Worm (Caenorhabditis elegans) whole organism, midembryonic: ENCODE results near the gene acl-14.
A peak's percentile ranks its signal among the peaks of the same experiment; 100 is the strongest.

Experiments
- T22C8.4 ChIP-seq: fragments of 200-800 bp; sonication (Bioruptor generic); IDR thresholded peaks from 2 replicates; pipeline ENCODE4 v1.3.6; 2022; ENCODE audit warnings: missing genetic modification characterization, missing compliant biosample characterization
- cog-1 ChIP-seq: sonication (generic microtip); optimal IDR thresholded peaks from 2 replicates; lab custom pipeline; 2016; ENCODE audit warnings: missing genetic modification characterization, missing compliant biosample characterization
- flt-1 ChIP-seq: fragments of 200-800 bp; sonication (Bioruptor generic); IDR thresholded peaks from 2 replicates; pipeline ENCODE4 v1.3.6; 2022; ENCODE audit warnings: missing genetic modification characterization, missing compliant biosample characterization
- klf-2 ChIP-seq: fragments of 200-800 bp; sonication (Bioruptor generic); conservative IDR thresholded peaks from 2 replicates; pipeline ENCODE4 v1.3.6; 2022; ENCODE audit warnings: missing genetic modification reagents, missing genetic modification characterization, missing compliant biosample characterization
- med-1 ChIP-seq: sonication (generic microtip); optimal IDR thresholded peaks from 2 replicates; lab custom pipeline; 2017; ENCODE audit warnings: missing genetic modification characterization, mild to moderate bottlenecking, missing compliant biosample characterization, antibody characterized with exemption, missing genetic modification reagents; ENCODE audit not compliant: insufficient read depth
- ref-1 ChIP-seq: fragments of 200-800 bp; sonication (Bioruptor generic); conservative IDR thresholded peaks from 2 replicates; pipeline ENCODE4 v1.3.6; 2022; ENCODE audit warnings: missing genetic modification reagents, missing genetic modification characterization, missing compliant biosample characterization
- tab-1 ChIP-seq: fragments of 200-800 bp; sonication (Bioruptor generic); IDR thresholded peaks from 2 replicates; pipeline ENCODE4 v1.3.6; 2022; ENCODE audit warnings: missing genetic modification characterization, missing compliant biosample characterization
- ztf-23 ChIP-seq: fragments of 200-800 bp; sonication (Bioruptor generic); IDR thresholded peaks from 2 replicates; pipeline ENCODE4 v1.3.6; 2022; ENCODE audit warnings: missing genetic modification reagents, missing genetic modification characterization, missing compliant biosample characterization
- ztf-29 ChIP-seq: fragments of 200-800 bp; sonication (Bioruptor generic); IDR thresholded peaks from 2 replicates; pipeline ENCODE4 v1.3.6; 2022; ENCODE audit warnings: missing genetic modification reagents, missing genetic modification characterization, missing compliant biosample characterization

The acl-14 gene

DNA sequence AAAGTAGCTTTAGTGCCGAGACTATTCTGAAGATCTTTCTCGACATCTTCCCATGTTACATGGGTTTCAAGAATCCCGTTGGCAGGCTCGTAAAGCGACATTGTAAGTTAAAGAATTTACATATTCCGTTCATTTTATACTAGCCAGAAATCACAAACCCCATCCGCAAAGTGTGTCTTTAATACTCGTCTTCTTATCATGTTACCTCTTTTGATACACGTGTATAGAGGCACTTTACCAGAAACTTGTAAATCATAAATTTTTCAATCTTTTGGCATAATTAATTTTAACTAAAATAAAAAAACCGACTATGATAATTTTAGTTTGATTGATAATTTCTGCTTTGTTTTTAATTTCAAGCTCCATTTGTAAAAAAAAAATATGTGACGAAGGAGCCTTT, 37.6 kb upstream of the acl-14 start, which contains the start of gene E02C12.6:
Gene E02C12.6, minus strand, starts transcription at position 101 of the 400 bp plus-strand sequence.
- no peak for TF ChIP-seq ref-1 (GFP tag; lab: Robert Waterston, UW)
- no peak for TF ChIP-seq cog-1 (tag; lab: Kevin White, UChicago)
- no peak for TF ChIP-seq ztf-29
- TF ChIP-seq ztf-23 (GFP tag; lab: Robert Waterston, UW) = no peak
- no peak for TF ChIP-seq med-1
- TF ChIP-seq flt-1 (GFP tag; lab: Robert Waterston, UW) = no peak
- TF ChIP-seq T22C8.4 (GFP tag; lab: Robert Waterston, UW) = no peak
- no peak for TF ChIP-seq klf-2 (GFP tag; lab: Robert Waterston, UW)
- TF ChIP-seq tab-1 (GFP tag; lab: Robert Waterston, UW) = no peak

DNA sequence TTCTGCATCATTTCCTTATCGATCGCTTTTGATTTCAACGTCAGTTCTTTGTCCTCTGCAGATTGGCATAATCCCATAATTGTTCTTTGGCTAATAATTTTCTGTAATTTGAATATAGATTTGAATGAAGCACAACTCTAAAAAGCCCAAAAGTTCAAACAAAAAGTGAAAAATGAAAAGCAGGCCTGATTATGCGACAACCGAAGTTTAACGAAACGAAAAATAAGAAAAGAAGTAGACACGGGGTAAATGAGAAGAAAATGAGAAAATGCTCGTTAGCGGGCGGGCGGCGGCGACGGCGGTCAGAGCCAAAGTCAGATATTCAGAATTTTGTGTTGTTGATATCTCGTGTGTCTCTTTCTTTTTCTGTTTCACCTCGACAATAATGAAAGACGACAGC, 26.2 kb upstream of the acl-14 start, which contains the start of gene gpa-3:
Gene gpa-3, minus strand, starts transcription at position 101 of the 400 bp plus-strand sequence.
- TF ChIP-seq T22C8.4 (GFP tag; lab: Robert Waterston, UW) = no peak
- TF ChIP-seq med-1 = no peak
- no peak for TF ChIP-seq flt-1 (GFP tag; lab: Robert Waterston, UW)
- TF ChIP-seq tab-1 (GFP tag; lab: Robert Waterston, UW) = no peak
- no peak for TF ChIP-seq ztf-29
- TF ChIP-seq cog-1 (tag; lab: Kevin White, UChicago) = no peak
- no peak for TF ChIP-seq ztf-23 (GFP tag; lab: Robert Waterston, UW)
- no peak for TF ChIP-seq klf-2 (GFP tag; lab: Robert Waterston, UW)
- TF ChIP-seq ref-1 (GFP tag; lab: Robert Waterston, UW) = no peak

DNA sequence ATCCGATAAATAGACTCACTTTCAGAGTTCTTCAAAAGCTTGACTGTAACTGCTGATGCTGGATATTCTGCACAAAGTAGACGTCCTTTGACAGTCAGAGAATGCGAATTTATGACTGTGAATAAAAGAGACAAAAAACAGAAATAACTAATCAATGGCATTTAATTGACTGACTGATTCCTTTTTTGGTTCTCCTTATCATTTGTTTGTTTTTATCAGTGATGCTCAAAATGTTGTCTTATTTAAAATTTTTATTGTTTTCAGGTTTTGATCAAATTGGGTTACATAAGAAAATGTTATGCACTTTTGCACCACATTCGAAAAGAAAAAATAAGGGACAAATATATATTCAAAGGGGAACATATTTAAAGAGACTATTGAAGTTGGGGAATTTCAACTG, 22.9 kb upstream of the acl-14 start, which contains the start of gene ttr-49:
Gene ttr-49, minus strand, starts transcription at position 171 of the 400 bp plus-strand sequence.
- no peak for TF ChIP-seq klf-2 (GFP tag; lab: Robert Waterston, UW)
- TF ChIP-seq tab-1 (GFP tag; lab: Robert Waterston, UW) = no peak
- TF ChIP-seq med-1 = no peak
- no peak for TF ChIP-seq T22C8.4 (GFP tag; lab: Robert Waterston, UW)
- no peak for TF ChIP-seq ztf-29
- TF ChIP-seq ref-1 (GFP tag; lab: Robert Waterston, UW) = no peak
- TF ChIP-seq cog-1 (tag; lab: Kevin White, UChicago) = no peak
- TF ChIP-seq ztf-23 (GFP tag; lab: Robert Waterston, UW) = no peak
- no peak for TF ChIP-seq flt-1 (GFP tag; lab: Robert Waterston, UW)

DNA sequence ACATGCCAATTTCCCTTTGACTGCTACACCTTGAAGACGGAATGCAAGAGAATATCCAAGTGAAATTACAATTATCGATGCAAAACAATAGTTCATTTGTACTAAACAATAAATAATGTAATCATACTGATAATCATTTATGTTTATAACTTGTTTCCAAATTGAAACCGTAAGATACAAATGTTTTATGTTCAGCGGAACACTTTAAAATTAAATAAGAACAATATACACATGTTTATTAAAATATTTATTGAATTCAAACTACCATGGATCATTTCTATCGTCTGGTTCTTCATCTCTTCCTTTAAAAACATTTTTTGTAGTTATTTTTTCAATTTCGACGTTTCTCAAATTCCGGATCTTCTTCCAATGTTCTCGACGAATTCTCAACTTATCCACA, 21.9 kb upstream of the acl-14 start, which contains the start of gene ttr-40:
Gene ttr-40, minus strand, starts transcription at position 101 of the 400 bp plus-strand sequence.
- TF ChIP-seq flt-1 (GFP tag; lab: Robert Waterston, UW) (no peak), ztf-23 (GFP tag; lab: Robert Waterston, UW) (no peak), tab-1 (GFP tag; lab: Robert Waterston, UW) (no peak), med-1 (no peak), ztf-29 (no peak)

DNA sequence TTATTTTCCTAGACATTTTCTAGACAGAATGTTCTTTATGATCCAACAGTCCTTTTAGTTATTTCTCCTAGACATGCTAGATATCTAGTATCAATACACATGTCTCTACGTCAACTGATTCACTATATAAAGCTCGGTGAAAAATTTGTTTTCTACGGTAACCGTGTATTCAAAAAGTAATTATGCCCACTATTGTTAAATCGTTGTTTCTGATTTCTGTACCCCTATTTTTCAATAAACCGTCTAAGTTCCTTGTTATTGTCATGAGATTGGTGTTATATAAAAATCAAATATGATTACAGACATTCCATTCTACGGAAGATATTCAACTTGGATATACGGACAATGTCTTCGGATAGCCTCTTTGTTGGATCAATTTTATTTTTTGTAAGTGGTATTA, 19.5 kb upstream of the acl-14 start, which contains the start of gene srx-46:
Gene srx-46, plus strand, starts transcription at position 301 of the 400 bp plus-strand sequence.
- TF ChIP-seq ref-1 (GFP tag; lab: Robert Waterston, UW) (no peak), med-1 (no peak), tab-1 (GFP tag; lab: Robert Waterston, UW) (no peak), flt-1 (GFP tag; lab: Robert Waterston, UW) (no peak), ztf-29 (no peak), T22C8.4 (GFP tag; lab: Robert Waterston, UW) (no peak), cog-1 (tag; lab: Kevin White, UChicago) (no peak), ztf-23 (GFP tag; lab: Robert Waterston, UW) (no peak)

DNA sequence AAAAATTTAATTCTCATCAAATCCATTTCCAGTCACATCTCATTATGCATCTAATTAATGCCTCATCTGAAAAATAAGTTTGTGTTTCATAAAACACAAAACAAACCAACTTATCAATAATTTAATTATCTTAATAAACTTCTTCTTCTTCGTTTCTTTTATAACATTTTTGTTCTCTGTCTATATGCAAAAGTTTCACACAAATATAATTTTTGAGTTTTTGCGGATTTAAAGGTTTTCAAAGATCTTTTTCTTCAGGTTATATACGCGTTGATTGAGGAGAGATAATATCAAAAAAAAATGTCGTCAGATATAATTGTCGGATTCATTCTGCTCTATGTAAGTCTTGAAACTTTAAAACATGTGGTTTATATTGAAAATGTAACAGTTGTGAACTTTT, 16.3 kb upstream of the acl-14 start, which contains the start of gene srx-47:
Gene srx-47, plus strand, starts transcription at position 301 of the 400 bp plus-strand sequence.
- TF ChIP-seq ztf-29 = no peak
- TF ChIP-seq flt-1 (GFP tag; lab: Robert Waterston, UW) = no peak
- TF ChIP-seq cog-1 (tag; lab: Kevin White, UChicago) = no peak
- no peak for TF ChIP-seq T22C8.4 (GFP tag; lab: Robert Waterston, UW)
- no peak for TF ChIP-seq ztf-23 (GFP tag; lab: Robert Waterston, UW)
- no peak for TF ChIP-seq ref-1 (GFP tag; lab: Robert Waterston, UW)
- TF ChIP-seq tab-1 (GFP tag; lab: Robert Waterston, UW) = no peak
- TF ChIP-seq klf-2 (GFP tag; lab: Robert Waterston, UW) = no peak
- TF ChIP-seq med-1 = no peak

DNA sequence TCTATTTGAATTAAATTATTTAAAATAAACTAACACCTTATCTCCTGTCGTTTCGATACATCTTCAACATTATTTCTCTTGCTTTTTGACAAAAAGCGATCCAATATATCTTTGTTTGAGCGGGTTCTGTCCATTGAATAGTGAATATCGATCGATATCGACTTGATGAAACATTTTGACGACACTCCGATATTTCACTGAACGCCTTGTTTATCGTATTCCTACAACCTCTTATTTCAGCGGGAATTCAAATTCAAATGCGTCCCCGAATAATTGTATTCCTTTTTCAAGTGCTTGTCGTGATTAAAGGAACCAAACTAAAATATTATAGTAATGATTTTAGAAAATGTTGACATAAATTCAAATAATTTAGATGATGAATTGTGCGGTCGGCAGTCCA, 13.4 kb upstream of the acl-14 start, which contains the start of the genes K07B1.7 and try-5:
Gene K07B1.7, minus strand, starts transcription at position 159 of the 400 bp plus-strand sequence.
Gene try-5, plus strand, starts transcription at position 241 of the 400 bp plus-strand sequence.
- TF ChIP-seq cog-1 (tag; lab: Kevin White, UChicago) = no peak
- TF ChIP-seq T22C8.4 (GFP tag; lab: Robert Waterston, UW) = peak; percentile 91

DNA sequence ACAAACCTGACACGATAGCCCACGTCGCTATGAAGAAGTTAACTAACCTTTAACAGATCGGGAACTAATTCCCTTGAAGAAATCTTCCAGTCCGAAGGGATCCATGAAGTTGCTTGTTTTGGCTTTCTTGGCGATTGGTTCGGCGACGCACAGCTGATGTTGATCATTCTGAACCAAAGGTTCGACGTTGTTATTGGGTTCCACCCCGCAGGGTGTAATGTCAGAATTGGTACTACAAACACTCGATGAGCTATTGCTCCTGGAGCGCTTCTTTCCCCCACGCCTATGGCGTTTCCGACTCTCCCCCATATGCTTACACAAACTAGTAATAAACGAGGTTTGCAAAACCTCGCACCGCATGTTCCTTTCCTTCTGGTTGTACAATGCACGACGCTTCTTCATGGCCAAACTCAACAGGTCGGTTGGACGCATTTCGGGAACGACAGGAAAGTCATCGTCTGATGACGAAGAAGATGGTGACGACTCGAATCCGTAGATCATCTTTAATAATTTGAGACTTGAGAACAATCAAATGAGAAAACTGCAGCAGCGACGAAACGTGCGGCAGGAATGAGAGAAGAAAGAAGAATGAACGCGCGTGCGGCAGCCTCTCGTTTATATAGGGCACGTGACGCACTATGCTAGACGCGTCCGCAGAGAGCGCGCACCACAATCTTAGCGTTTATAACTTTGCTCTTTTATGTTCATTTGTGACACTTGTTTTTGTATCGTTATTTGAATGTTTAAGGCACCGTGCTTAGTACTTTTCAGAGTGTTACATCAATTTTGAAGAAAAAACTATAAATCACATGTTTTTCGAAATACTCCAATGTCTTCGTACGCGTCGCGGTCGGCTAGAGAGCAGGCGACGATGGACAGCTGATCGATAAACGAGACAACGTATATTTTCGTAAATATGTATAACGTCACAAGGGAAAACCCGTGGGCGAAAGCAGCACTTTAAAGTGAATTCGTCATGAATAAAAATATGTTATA, 10.5 kb upstream of the acl-14 start, which contains the start of gene tos-1:
Gene tos-1, minus strand, starts transcription at position 575 of the 996 bp plus-strand sequence.
- TF ChIP-seq ztf-23 (GFP tag; lab: Robert Waterston, UW) (peak; percentile 87), ref-1 (GFP tag; lab: Robert Waterston, UW) (peak; percentile 86; the same call in 1 of the 2 replicates), med-1 (no peak), klf-2 (GFP tag; lab: Robert Waterston, UW) (0 out of 2 replicates have a peak, but pooled peaks have one; percentile 14), ztf-29 (peak; percentile 77), flt-1 (GFP tag; lab: Robert Waterston, UW) (peak; percentile 90), cog-1 (tag; lab: Kevin White, UChicago) (peak; percentile 100), T22C8.4 (GFP tag; lab: Robert Waterston, UW) (0 out of 2 replicates have a peak, but pooled peaks have one; percentile 15), tab-1 (GFP tag; lab: Robert Waterston, UW) (no peak; the same call in 1 of the 2 replicates)
